Worm (Caenorhabditis elegans) whole organism, L2 larva: ENCODE data around the gene prk-2.

ENCODE experiments used
- lin-39 ChIP-seq: fragments of 150-350 bp; optimal IDR thresholded peaks from 2 replicates; lab custom pipeline; 2014; ENCODE audit warnings: missing biosample characterization, missing genetic modification reagents, missing genetic modification characterization
- skn-1 ChIP-seq: sonication (generic microtip); optimal IDR thresholded peaks from 2 replicates; lab custom pipeline; 2017; ENCODE audit warnings: missing biosample characterization, missing genetic modification characterization
- unc-39 ChIP-seq: fragments of 150-350 bp; optimal IDR thresholded peaks from 2 replicates; lab custom pipeline; 2014; ENCODE audit warnings: missing biosample characterization, missing genetic modification characterization
- unc-62 ChIP-seq: fragments of 150-350 bp; optimal IDR thresholded peaks from 2 replicates; lab custom pipeline; 2014; ENCODE audit warnings: missing biosample characterization, missing genetic modification reagents, missing genetic modification characterization

DNA sequence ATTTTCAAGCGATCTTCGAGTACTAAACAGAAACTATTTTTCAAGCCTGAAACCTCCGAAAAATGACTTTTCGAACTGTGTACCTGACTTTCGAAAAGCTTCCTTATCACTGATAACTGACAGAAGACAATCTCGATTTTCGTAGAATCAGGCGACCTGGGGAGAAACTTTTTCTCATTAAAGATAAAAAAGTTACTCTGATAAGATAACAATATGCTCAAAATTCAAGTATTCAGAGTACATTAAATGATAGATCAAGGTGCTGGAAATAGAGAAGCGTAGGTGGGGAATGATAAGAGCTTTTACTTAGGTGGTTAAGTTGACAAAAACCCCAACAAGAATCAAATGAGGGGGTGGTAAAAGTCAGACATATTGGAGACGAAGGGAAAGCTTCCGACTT, at the start of gene prk-2:
- TF ChIP-seq skn-1 (tag; lab: Kevin White, UChicago) (no peak), lin-39 (tag; lab: Kevin White, UChicago) (no peak), unc-62 (GFP tag; lab: Kevin White, UChicago) (no peak), unc-39 (tag; lab: Kevin White, UChicago) (no peak)
